Worm (Caenorhabditis elegans) whole organism, L2 larva: ENCODE data around the gene T26C5.3.

Experiments used
- R02D3.7 ChIP-seq: fragments of 150-350 bp; optimal IDR thresholded peaks from 2 replicates; lab custom pipeline; 2014; ENCODE audit warnings: missing biosample characterization, missing genetic modification characterization
- aly-2 ChIP-seq: fragments of 150-350 bp; optimal IDR thresholded peaks from 2 replicates; lab custom pipeline; 2014; ENCODE audit warnings: missing biosample characterization, missing genetic modification characterization
- ceh-82 ChIP-seq: fragments of 150-350 bp; optimal IDR thresholded peaks from 2 replicates; lab custom pipeline; 2014; ENCODE audit warnings: missing biosample characterization, missing genetic modification characterization
- crh-2 ChIP-seq: sonication (generic microtip); optimal IDR thresholded peaks from 2 replicates; lab custom pipeline; 2017; ENCODE audit warnings: missing biosample characterization, missing genetic modification characterization
- dmd-4 ChIP-seq: sonication (generic microtip); optimal IDR thresholded peaks from 2 replicates; lab custom pipeline; 2017; ENCODE audit warnings: missing biosample characterization, missing genetic modification characterization
- egl-27 ChIP-seq: sonication (generic microtip); optimal IDR thresholded peaks from 3 replicates; lab custom pipeline; 2017; ENCODE audit warnings: missing biosample characterization, missing genetic modification reagents, missing genetic modification characterization
- lin-39 ChIP-seq: fragments of 150-350 bp; optimal IDR thresholded peaks from 2 replicates; lab custom pipeline; 2014; ENCODE audit warnings: missing biosample characterization, missing genetic modification reagents, missing genetic modification characterization
- nhr-21 ChIP-seq: fragments of 150-350 bp; optimal IDR thresholded peaks from 2 replicates; lab custom pipeline; 2014; ENCODE audit warnings: missing biosample characterization, missing genetic modification characterization
- nhr-237 ChIP-seq: fragments of 150-350 bp; optimal IDR thresholded peaks from 2 replicates; lab custom pipeline; 2014; ENCODE audit warnings: missing biosample characterization, missing genetic modification characterization
- peb-1 ChIP-seq: fragments of 150-350 bp; optimal IDR thresholded peaks from 2 replicates; lab custom pipeline; 2014; ENCODE audit warnings: missing biosample characterization, missing genetic modification characterization
- skn-1 ChIP-seq: sonication (generic microtip); optimal IDR thresholded peaks from 2 replicates; lab custom pipeline; 2017; ENCODE audit warnings: missing biosample characterization, missing genetic modification characterization
- sma-9 ChIP-seq, 2 experiments: fragments of 150-350 bp in 1 of 2; sonication (generic microtip) in 1 of 2; optimal IDR thresholded peaks; 2 replicates each; lab custom pipeline; 2014 to 2016; ENCODE audit warnings: missing genetic modification characterization in 2 of 2, mild to moderate bottlenecking in 1 of 2, missing biosample characterization in 1 of 2, missing compliant biosample characterization in 1 of 2, missing genetic modification reagents in 1 of 2, moderate library complexity in 1 of 2
- snpc-4 ChIP-seq: fragments of 150-350 bp; optimal IDR thresholded peaks from 2 replicates; lab custom pipeline; 2014; ENCODE audit warnings: missing biosample characterization, missing genetic modification characterization
- unc-39 ChIP-seq: fragments of 150-350 bp; optimal IDR thresholded peaks from 2 replicates; lab custom pipeline; 2014; ENCODE audit warnings: missing biosample characterization, missing genetic modification characterization
- unc-62 ChIP-seq: fragments of 150-350 bp; optimal IDR thresholded peaks from 2 replicates; lab custom pipeline; 2014; ENCODE audit warnings: missing biosample characterization, missing genetic modification reagents, missing genetic modification characterization
- ztf-4 ChIP-seq: fragments of 150-350 bp; optimal IDR thresholded peaks from 2 replicates; lab custom pipeline; 2014; ENCODE audit warnings: missing biosample characterization, missing genetic modification characterization

T26C5.3 gene

ce11 chrII:9295678-9296077 lies 59.3 kb downstream of the T26C5.3 start, which contains the start of gene C01G6.9:
Gene C01G6.9, minus strand, starts transcription at chrII:9295818.
- TF ChIP-seq egl-27 (tag; lab: Kevin White, UChicago), result no peak
- no peak for TF ChIP-seq skn-1
- no peak for TF ChIP-seq snpc-4
- TF ChIP-seq R02D3.7, result no peak
- no peak for TF ChIP-seq nhr-237 (tag; lab: Kevin White, UChicago)
- no peak for TF ChIP-seq ztf-4 (tag; lab: Kevin White, UChicago)
- no peak for TF ChIP-seq ceh-82 (tag; lab: Kevin White, UChicago)
- no peak for TF ChIP-seq unc-39
- TF ChIP-seq peb-1, result no peak
- TF ChIP-seq aly-2 (tag; lab: Kevin White, UChicago), result no peak
- no peak for TF ChIP-seq dmd-4 (tag; lab: Kevin White, UChicago)
- TF ChIP-seq nhr-21 (tag; lab: Kevin White, UChicago), result no peak
- TF ChIP-seq crh-2 (tag; lab: Kevin White, UChicago), result no peak
- no peak for TF ChIP-seq sma-9 (GFP tag; optimal IDR thresholded peaks at IDR 0.05; lab: Kevin White, UChicago)
- no peak for TF ChIP-seq sma-9 (tag; optimal IDR thresholded peaks at IDR 0.05; lab: Kevin White, UChicago)
- no peak for TF ChIP-seq lin-39
- TF ChIP-seq unc-62 (GFP tag; lab: Kevin White, UChicago), result no peak
- TF ChIP-seq, all 48 proteins: peak for 0
